Worm (Caenorhabditis elegans) whole organism, L4 larva: Measurements from ENCODE around the gene Y7A5A.24.
A peak's percentile ranks its signal among the peaks of the same experiment; 100 is the strongest.

Experiments used
- F10B5.3 ChIP-seq: sonication (generic microtip); optimal IDR thresholded peaks from 2 replicates; lab custom pipeline; 2016; ENCODE audit warnings: mild to moderate bottlenecking, missing genetic modification characterization, missing compliant biosample characterization
- F49E8.2 ChIP-seq: sonication (generic microtip); optimal IDR thresholded peaks from 2 replicates; lab custom pipeline; 2016; ENCODE audit warnings: missing compliant biosample characterization, mild to moderate bottlenecking, missing genetic modification characterization, borderline replicate concordance
- R02D3.7 ChIP-seq: fragments of 150-350 bp; sonication (generic microtip); optimal IDR thresholded peaks from 3 replicates; lab custom pipeline; 2014; ENCODE audit warnings: missing biosample characterization, missing genetic modification characterization
- T26A8.4 ChIP-seq: fragments of 200-800 bp; sonication (Bioruptor generic); IDR thresholded peaks from 2 replicates; pipeline ENCODE4 v1.3.6; 2022; ENCODE audit warnings: missing genetic modification characterization, missing compliant biosample characterization
- Y5F2A.4 ChIP-seq: fragments of 200-800 bp; sonication (Bioruptor generic); optimal IDR thresholded peaks from 2 replicates; lab custom pipeline; 2018; ENCODE audit warnings: mild to moderate bottlenecking, missing genetic modification characterization, missing compliant biosample characterization
- Y75B8A.6 ChIP-seq: fragments of 200-800 bp; sonication (Bioruptor generic); IDR thresholded peaks from 2 replicates; pipeline ENCODE4 v1.3.6; 2022; ENCODE audit warnings: missing genetic modification reagents, missing genetic modification characterization, missing compliant biosample characterization
- aha-1 ChIP-seq: fragments of 150-350 bp; peaks from one replicate; lab custom pipeline; 2014; ENCODE audit warnings: missing biosample characterization, missing genetic modification characterization
- ama-1 ChIP-seq: fragments of 150-350 bp; optimal IDR thresholded peaks from 2 replicates; lab custom pipeline; 2014; ENCODE audit warnings: inconsistent platforms, mixed read lengths
- attf-4 ChIP-seq: sonication (generic microtip); optimal IDR thresholded peaks from 3 replicates; lab custom pipeline; 2017; ENCODE audit warnings: missing biosample characterization, missing genetic modification characterization
- ceh-32 ChIP-seq: sonication (generic microtip); optimal IDR thresholded peaks from 2 replicates; lab custom pipeline; 2016; ENCODE audit warnings: mild to moderate bottlenecking, missing genetic modification characterization, missing compliant biosample characterization; ENCODE audit not compliant: poor library complexity
- ceh-44 ChIP-seq: fragments of 200-800 bp; sonication (Bioruptor generic); IDR thresholded peaks from 2 replicates; pipeline ENCODE4 v1.3.6; 2022; ENCODE audit warnings: missing genetic modification reagents, missing genetic modification characterization, missing compliant biosample characterization
- cey-2 ChIP-seq: sonication (generic microtip); optimal IDR thresholded peaks from 3 replicates; lab custom pipeline; 2017; ENCODE audit warnings: missing genetic modification characterization, mild to moderate bottlenecking, missing compliant biosample characterization, antibody characterized with exemption, borderline replicate concordance; ENCODE audit not compliant: insufficient read depth
- ctbp-1 ChIP-seq: fragments of 200-800 bp; sonication (Bioruptor generic); IDR thresholded peaks from 2 replicates; pipeline ENCODE4 v1.3.6; 2022; ENCODE audit warnings: missing genetic modification reagents, missing genetic modification characterization, missing compliant biosample characterization
- daf-16 ChIP-seq, 3 experiments: sonication (generic microtip); optimal IDR thresholded peaks; 2 replicates each; lab custom pipeline; 2016 to 2017; ENCODE audit warnings: missing genetic modification characterization in 3 of 3, missing genetic modification reagents in 3 of 3, mild to moderate bottlenecking in 2 of 3, missing compliant biosample characterization in 2 of 3, missing biosample characterization in 1 of 3, moderate library complexity in 1 of 3
- daf-8 ChIP-seq: fragments of 200-800 bp; sonication (Bioruptor generic); IDR thresholded peaks from 2 replicates; pipeline ENCODE4 v1.3.6; 2022; ENCODE audit warnings: missing genetic modification characterization, missing compliant biosample characterization
- dmd-6 ChIP-seq: fragments of 200-800 bp; sonication (Bioruptor generic); IDR thresholded peaks from 2 replicates; pipeline ENCODE4 v1.3.6; 2022; ENCODE audit warnings: missing genetic modification reagents, missing genetic modification characterization, missing compliant biosample characterization
- dmd-8 ChIP-seq: fragments of 200-800 bp; sonication (Bioruptor generic); IDR thresholded peaks from 2 replicates; pipeline ENCODE4 v1.3.6; 2022; ENCODE audit warnings: missing genetic modification characterization, missing compliant biosample characterization
- duxl-1 ChIP-seq: sonication (generic microtip); optimal IDR thresholded peaks from 2 replicates; lab custom pipeline; 2016; ENCODE audit warnings: mild to moderate bottlenecking, missing genetic modification characterization, moderate library complexity, missing compliant biosample characterization; ENCODE audit not compliant: poor library complexity
- dve-1 ChIP-seq: sonication (generic microtip); optimal IDR thresholded peaks from 2 replicates; lab custom pipeline; 2017; ENCODE audit warnings: antibody characterized with exemption, mild to moderate bottlenecking, missing genetic modification characterization, missing compliant biosample characterization; ENCODE audit not compliant: insufficient read depth
- egl-27 ChIP-seq: sonication (generic microtip); optimal IDR thresholded peaks from 3 replicates; lab custom pipeline; 2017; ENCODE audit warnings: missing biosample characterization, missing genetic modification reagents, missing genetic modification characterization
- egl-43 ChIP-seq: fragments of 200-800 bp; sonication (Bioruptor generic); IDR thresholded peaks from 2 replicates; pipeline ENCODE4 v1.3.6; 2022; ENCODE audit warnings: missing genetic modification reagents, missing genetic modification characterization, missing compliant biosample characterization
- hif-1 ChIP-seq, 2 experiments: sonication (generic microtip); optimal IDR thresholded peaks; 2 replicates each; lab custom pipeline; 2016 to 2017; ENCODE audit warnings: missing compliant biosample characterization in 2 of 2, missing genetic modification characterization in 2 of 2, missing genetic modification reagents in 2 of 2, missing genotype in 2 of 2, mild to moderate bottlenecking in 1 of 2
- hlh-11 ChIP-seq: fragments of 200-800 bp; sonication (Bioruptor generic); optimal IDR thresholded peaks from 2 replicates; lab custom pipeline; 2018; ENCODE audit warnings: mild to moderate bottlenecking, missing genetic modification characterization, missing compliant biosample characterization
- hmg-1.1 ChIP-seq: fragments of 200-800 bp; sonication (Bioruptor generic); IDR thresholded peaks from 2 replicates; pipeline ENCODE4 v1.3.6; 2022; ENCODE audit warnings: missing genetic modification reagents, missing genetic modification characterization, missing compliant biosample characterization
- jun-1 ChIP-seq: fragments of 150-350 bp; optimal IDR thresholded peaks from 2 replicates; lab custom pipeline; 2014; ENCODE audit warnings: missing biosample characterization, missing genetic modification reagents, missing genetic modification characterization
- lim-7 ChIP-seq: fragments of 200-800 bp; sonication (Bioruptor generic); IDR thresholded peaks from 2 replicates; pipeline ENCODE4 v1.3.6; 2022; ENCODE audit warnings: missing genetic modification characterization, missing compliant biosample characterization
- lin-1 ChIP-seq: fragments of 200-800 bp; sonication (Bioruptor generic); IDR thresholded peaks from 2 replicates; pipeline ENCODE4 v1.3.6; 2022; ENCODE audit warnings: missing genetic modification reagents, missing genetic modification characterization, missing compliant biosample characterization
- lin-13 ChIP-seq: fragments of 150-350 bp; optimal IDR thresholded peaks from 2 replicates; lab custom pipeline; 2014; ENCODE audit warnings: missing biosample characterization, missing genetic modification reagents, missing genetic modification characterization
- lin-39 ChIP-seq: fragments of 150-350 bp; optimal IDR thresholded peaks from 2 replicates; lab custom pipeline; 2014; ENCODE audit warnings: missing biosample characterization, missing genetic modification reagents, missing genetic modification characterization
- madf-5 ChIP-seq, 2 experiments: fragments of 200-800 bp; sonication (Bioruptor generic); IDR thresholded peaks; 2 replicates each; pipeline ENCODE4 v1.3.6; 2022; ENCODE audit warnings: missing compliant biosample characterization in 2 of 2, missing genetic modification characterization in 2 of 2
- mdl-1 ChIP-seq, 2 experiments: fragments of 150-350 bp in 1 of 2; sonication (generic microtip) in 1 of 2; optimal IDR thresholded peaks; 2 replicates each; lab custom pipeline; 2014 to 2017; ENCODE audit warnings: missing biosample characterization in 2 of 2, missing genetic modification characterization in 2 of 2
- mdt-29 ChIP-seq: fragments of 200-800 bp; sonication (Bioruptor generic); IDR thresholded peaks from 2 replicates; pipeline ENCODE4 v1.3.6; 2022; ENCODE audit warnings: missing genetic modification reagents, missing genetic modification characterization, missing compliant biosample characterization
- mes-2 ChIP-seq: sonication (generic microtip); optimal IDR thresholded peaks from 2 replicates; lab custom pipeline; 2016; ENCODE audit warnings: missing genotype, mild to moderate bottlenecking, missing genetic modification characterization, missing compliant biosample characterization; ENCODE audit not compliant: poor library complexity, severe bottlenecking
- mxl-2 ChIP-seq: fragments of 200-800 bp; sonication (Bioruptor generic); conservative IDR thresholded peaks from 2 replicates; pipeline ENCODE4 v1.3.6; 2022; ENCODE audit warnings: missing genetic modification reagents, missing genetic modification characterization, missing compliant biosample characterization
- mxl-3 ChIP-seq: fragments of 200-800 bp; sonication (Bioruptor generic); optimal IDR thresholded peaks from 2 replicates; lab custom pipeline; 2018; ENCODE audit warnings: mild to moderate bottlenecking, missing genetic modification characterization, missing compliant biosample characterization
- nhr-111 ChIP-seq: fragments of 200-800 bp; sonication (Bioruptor generic); optimal IDR thresholded peaks from 2 replicates; lab custom pipeline; 2018; ENCODE audit warnings: mild to moderate bottlenecking, missing genetic modification characterization, missing compliant biosample characterization
- nhr-42 ChIP-seq: fragments of 200-800 bp; sonication (Bioruptor generic); IDR thresholded peaks from 2 replicates; pipeline ENCODE4 v1.3.6; 2022; ENCODE audit warnings: missing genetic modification characterization, missing compliant biosample characterization
- nhr-48 ChIP-seq: sonication (generic microtip); optimal IDR thresholded peaks from 2 replicates; lab custom pipeline; 2016; ENCODE audit warnings: mild to moderate bottlenecking, missing genetic modification characterization, missing compliant biosample characterization
- nhr-6 ChIP-seq: fragments of 150-350 bp; optimal IDR thresholded peaks from 2 replicates; lab custom pipeline; 2014; ENCODE audit warnings: missing biosample characterization, missing genetic modification characterization
- nhr-76 ChIP-seq: fragments of 150-350 bp; optimal IDR thresholded peaks from 2 replicates; lab custom pipeline; 2014; ENCODE audit warnings: missing biosample characterization, missing genetic modification characterization
- nhr-77 ChIP-seq: fragments of 150-350 bp; optimal IDR thresholded peaks from 2 replicates; lab custom pipeline; 2014; ENCODE audit warnings: missing biosample characterization, missing genetic modification characterization
- pqm-1 ChIP-seq: sonication (generic microtip); optimal IDR thresholded peaks from 2 replicates; lab custom pipeline; 2017; ENCODE audit warnings: missing biosample characterization, missing genetic modification characterization
- rbr-2 ChIP-seq: sonication (generic microtip); optimal IDR thresholded peaks from 2 replicates; lab custom pipeline; 2016; ENCODE audit warnings: missing genotype, missing genetic modification characterization, missing compliant biosample characterization
- sdz-12 ChIP-seq: fragments of 200-800 bp; sonication (Bioruptor generic); optimal IDR thresholded peaks from 2 replicates; lab custom pipeline; 2018; ENCODE audit warnings: mild to moderate bottlenecking, missing genetic modification characterization, missing compliant biosample characterization
- snpc-4 ChIP-seq: fragments of 150-350 bp; optimal IDR thresholded peaks from 2 replicates; lab custom pipeline; 2014; ENCODE audit warnings: missing biosample characterization, missing genetic modification characterization
- tra-1 ChIP-seq: fragments of 200-800 bp; sonication (Bioruptor generic); IDR thresholded peaks from 2 replicates; pipeline ENCODE4 v1.3.6; 2022; ENCODE audit warnings: missing genetic modification reagents, missing genetic modification characterization, missing compliant biosample characterization
- unc-62 ChIP-seq, 3 experiments: fragments of 150-350 bp in 1 of 3; sonication (generic microtip); optimal IDR thresholded peaks in 2 of 3; peaks in 1 of 3; 1 replicate in 1 of 3; 2 replicates in 2 of 3; lab custom pipeline; 2014 to 2017; ENCODE audit warnings: missing biosample characterization in 3 of 3, missing genetic modification characterization in 3 of 3, missing genetic modification reagents in 3 of 3, missing genotype in 1 of 3
- zfp-2 ChIP-seq: sonication (generic microtip); optimal IDR thresholded peaks from 2 replicates; lab custom pipeline; 2016; ENCODE audit warnings: mild to moderate bottlenecking, missing genetic modification characterization, missing compliant biosample characterization
- zfp-3 ChIP-seq: fragments of 200-800 bp; sonication (Bioruptor generic); conservative IDR thresholded peaks from 2 replicates; pipeline ENCODE4 v1.3.6; 2022; ENCODE audit warnings: missing genetic modification reagents, missing genetic modification characterization, missing compliant biosample characterization
- zip-2 ChIP-seq: fragments of 150-350 bp; optimal IDR thresholded peaks from 2 replicates; lab custom pipeline; 2014; ENCODE audit warnings: missing biosample characterization, missing genetic modification characterization

Y7A5A.24 gene

DNA sequence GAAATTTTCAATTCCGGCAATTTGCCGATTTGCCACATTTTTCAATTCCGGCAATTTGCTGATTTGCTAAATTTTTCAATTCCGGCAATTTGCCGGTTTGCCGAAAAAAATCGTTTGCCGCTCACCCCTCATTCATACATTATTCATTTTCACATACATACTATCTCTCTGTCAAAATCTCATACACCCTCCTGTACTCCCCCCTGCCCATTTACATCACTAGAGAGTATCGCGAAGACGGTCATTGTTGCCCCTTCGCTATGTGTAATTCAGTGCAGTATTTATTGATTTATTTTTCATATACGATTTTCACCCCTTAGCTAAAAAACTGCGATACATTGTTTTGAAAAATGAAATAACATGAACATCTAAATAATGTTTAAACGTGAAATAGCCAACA is 45.5 kb downstream of the Y7A5A.24 start (continued):
- TF ChIP-seq sdz-12 (GFP tag; lab: Kevin White, UChicago), result no peak
- TF ChIP-seq mdt-29, result no peak
- TF ChIP-seq R02D3.7 (tag; lab: Kevin White, UChicago), result no peak
- TF ChIP-seq mxl-3 (GFP tag; lab: Kevin White, UChicago), result peak; percentile 43
- peak; percentile 18 for TF ChIP-seq ceh-32 (tag; lab: Kevin White, UChicago)
- no peak for TF ChIP-seq daf-16 (GFP tag; optimal IDR thresholded peaks at IDR 0.05; lab: Kevin White, UChicago)
- peak; percentile 67 for TF ChIP-seq daf-16 (tag; optimal IDR thresholded peaks at IDR 0.05; lab: Kevin White, UChicago)
- TF ChIP-seq dmd-6 (GFP tag; lab: Robert Waterston, UW), result peak; percentile 51
- TF ChIP-seq egl-27 (tag; lab: Kevin White, UChicago), result no peak
- no peak for TF ChIP-seq attf-4 (tag; lab: Kevin White, UChicago)
- TF ChIP-seq nhr-48 (tag; lab: Kevin White, UChicago), result peak; percentile 44
- peak in 1 of 2 experiments; percentile 40 for TF ChIP-seq mdl-1 (tag; optimal IDR thresholded peaks at IDR 0.05; lab: Kevin White, UChicago)
- TF ChIP-seq nhr-6 (tag; lab: Kevin White, UChicago), result peak; percentile 76
- no peak for TF ChIP-seq ama-1 (lab: Kevin White, UChicago)
- peak; percentile 94 for TF ChIP-seq F10B5.3 (tag; lab: Kevin White, UChicago)
- no peak for TF ChIP-seq zfp-3 (GFP tag; lab: Robert Waterston, UW)
- TF ChIP-seq snpc-4 (tag; lab: Kevin White, UChicago), result no peak
- TF ChIP-seq unc-62 (GFP tag; optimal IDR thresholded peaks at IDR 0.05 in 1 of 2; lab: Kevin White, UChicago), result peak in 1 of 2 experiments; percentile 27
- no peak for TF ChIP-seq unc-62 (tag; optimal IDR thresholded peaks at IDR 0.05; lab: Kevin White, UChicago)
- TF ChIP-seq madf-5 (GFP tag; IDR thresholded peaks at IDR 0.05; lab: Robert Waterston, UW), result peak in 1 of 2 experiments; percentile 47; a peak in 1 of 4 replicates
- peak; percentile 71 for TF ChIP-seq hlh-11 (tag; lab: Kevin White, UChicago)
- no peak for TF ChIP-seq cey-2 (tag; lab: Kevin White, UChicago)
- no peak for TF ChIP-seq Y75B8A.6 (GFP tag; lab: Robert Waterston, UW)
- TF ChIP-seq pqm-1, result peak; percentile 58
- TF ChIP-seq zfp-2 (tag; lab: Kevin White, UChicago), result no peak
- TF ChIP-seq zip-2, result peak; percentile 85
- peak; percentile 85 for TF ChIP-seq rbr-2
- no peak for TF ChIP-seq lin-39 (tag; lab: Kevin White, UChicago)
- TF ChIP-seq egl-43 (GFP tag; lab: Robert Waterston, UW), result no peak
- TF ChIP-seq daf-8 (GFP tag; lab: Robert Waterston, UW), result no peak
- no peak for TF ChIP-seq nhr-111 (GFP tag; lab: Kevin White, UChicago)
- no peak for TF ChIP-seq ceh-44 (GFP tag; lab: Robert Waterston, UW)
- TF ChIP-seq hif-1 (tag; optimal IDR thresholded peaks at IDR 0.05; lab: Kevin White, UChicago), result peak in 1 of 2 experiments; percentile 46
- 0 out of 2 replicates have a peak, but pooled peaks have one; percentile 13 for TF ChIP-seq ctbp-1 (GFP tag; lab: Robert Waterston, UW)
- TF ChIP-seq jun-1, result peak; percentile 89
- TF ChIP-seq aha-1, result peak; percentile 31
- TF ChIP-seq nhr-76, result no peak
- peak; percentile 89 for TF ChIP-seq T26A8.4 (GFP tag; lab: Robert Waterston, UW)
- TF ChIP-seq dmd-8 (GFP tag; lab: Robert Waterston, UW), result no peak
- TF ChIP-seq nhr-77 (tag; lab: Kevin White, UChicago), result peak; percentile 91
- TF ChIP-seq dve-1 (tag; lab: Kevin White, UChicago), result peak; percentile 94
- TF ChIP-seq Y5F2A.4 (GFP tag; lab: Kevin White, UChicago), result no peak
- peak; percentile 95 for TF ChIP-seq duxl-1
- peak; percentile 91 for TF ChIP-seq hmg-1.1 (GFP tag; lab: Robert Waterston, UW)
- TF ChIP-seq tra-1 (GFP tag; lab: Robert Waterston, UW), result no peak
- TF ChIP-seq lin-13, result peak; percentile 69
- TF ChIP-seq mes-2 (tag; lab: Kevin White, UChicago), result peak; percentile 93
- TF ChIP-seq lim-7 (GFP tag; lab: Robert Waterston, UW), result no peak
- peak; percentile 61; the same call in 1 of the 2 replicates for TF ChIP-seq lin-1
- no peak for TF ChIP-seq mxl-2 (GFP tag; lab: Robert Waterston, UW)
- peak; percentile 70 for TF ChIP-seq nhr-42 (GFP tag; lab: Robert Waterston, UW)
- TF ChIP-seq F49E8.2, result no peak
